Fruit fly (Drosophila melanogaster) whole organism, embryonic: ENCODE measurements around the gene CG13252.

ENCODE experiments used
- Aef1 ChIP-seq: fragments of 200-800 bp; sonication (Bioruptor generic); IDR thresholded peaks from 3 replicates; pipeline ENCODE4 v1.3.6; 2022; ENCODE audit warnings: missing biosample characterization, missing genetic modification characterization
- Atf-2 ChIP-seq: fragments of 200-800 bp; sonication (Bioruptor generic); optimal IDR thresholded peaks from 2 replicates; lab custom pipeline; 2016; ENCODE audit warnings: missing biosample characterization, missing genetic modification characterization
- CG10431 ChIP-seq: fragments of 200-800 bp; sonication (Bioruptor generic); optimal IDR thresholded peaks from 3 replicates; lab custom pipeline; 2018; ENCODE audit warnings: missing biosample characterization, mild to moderate bottlenecking, missing genetic modification characterization
- CG11456 ChIP-seq: fragments of 200-800 bp; sonication (Bioruptor generic); IDR thresholded peaks from 3 replicates; pipeline ENCODE4 v1.3.6; 2022; ENCODE audit warnings: missing biosample characterization, missing genetic modification characterization
- CG12299 ChIP-seq: fragments of 200-800 bp; sonication (Bioruptor generic); optimal IDR thresholded peaks from 2 replicates; lab custom pipeline; 2018; ENCODE audit warnings: missing biosample characterization, mild to moderate bottlenecking, missing genetic modification characterization
- CG13287 ChIP-seq: fragments of 200-800 bp; sonication (Bioruptor generic); IDR thresholded peaks from 2 replicates; pipeline ENCODE4 v1.3.6; 2022; ENCODE audit warnings: missing biosample characterization, missing genetic modification characterization; ENCODE audit not compliant: partially characterized antibody
- CG15073 ChIP-seq: fragments of 200-800 bp; sonication (Bioruptor generic); optimal IDR thresholded peaks from 2 replicates; lab custom pipeline; 2016; ENCODE audit warnings: missing biosample characterization, missing genetic modification characterization
- CG1603 ChIP-seq: fragments of 200-800 bp; sonication (Bioruptor generic); optimal IDR thresholded peaks from 2 replicates; lab custom pipeline; 2019; ENCODE audit warnings: missing biosample characterization, mild to moderate bottlenecking, missing genetic modification characterization, moderate library complexity
- CG30020 ChIP-seq: fragments of 200-800 bp; optimal IDR thresholded peaks from 2 replicates; lab custom pipeline; 2019; ENCODE audit warnings: missing biosample characterization, mild to moderate bottlenecking, missing genetic modification characterization, moderate library complexity
- CG30403 ChIP-seq: fragments of 200-800 bp; sonication (Bioruptor generic); optimal IDR thresholded peaks from 3 replicates; lab custom pipeline; 2016; ENCODE audit warnings: missing biosample characterization, missing genetic modification characterization
- CG32767 ChIP-seq: fragments of 200-800 bp; sonication (Bioruptor generic); IDR thresholded peaks from 2 replicates; pipeline ENCODE4 v1.3.6; 2022; ENCODE audit warnings: missing biosample characterization, missing genetic modification characterization
- CG3726 ChIP-seq: fragments of 200-800 bp; sonication (Bioruptor generic); IDR thresholded peaks from 3 replicates; pipeline ENCODE4, ENCODE4 v1.3.6; 2022; ENCODE audit warnings: missing biosample characterization, missing genetic modification characterization
- CG5245 ChIP-seq: fragments of 200-800 bp; sonication (Bioruptor generic); optimal IDR thresholded peaks from 3 replicates; lab custom pipeline; 2016; ENCODE audit warnings: missing biosample characterization, missing genetic modification characterization
- CG7271 ChIP-seq: fragments of 200-800 bp; sonication (Bioruptor generic); optimal IDR thresholded peaks from 2 replicates; lab custom pipeline; 2018; ENCODE audit warnings: missing biosample characterization, mild to moderate bottlenecking, missing genetic modification characterization, moderate library complexity
- CG7987 ChIP-seq: fragments of 200-800 bp; sonication (Bioruptor generic); optimal IDR thresholded peaks from 2 replicates; lab custom pipeline; 2018; ENCODE audit warnings: missing biosample characterization, mild to moderate bottlenecking, missing genetic modification characterization, moderate library complexity
- CG8290 ChIP-seq, 3 experiments: fragments of 200-800 bp; sonication (Bioruptor generic); optimal IDR thresholded peaks; 2 replicates each; lab custom pipeline; 2016 to 2019; ENCODE audit warnings: missing biosample characterization in 3 of 3, missing genetic modification characterization in 3 of 3, mild to moderate bottlenecking in 2 of 3, moderate library complexity in 1 of 3
- CG8944 ChIP-seq: fragments of 200-800 bp; sonication (Bioruptor generic); optimal IDR thresholded peaks from 3 replicates; lab custom pipeline; 2016; ENCODE audit warnings: missing biosample characterization, missing genetic modification characterization
- ERR ChIP-seq: fragments of 200-800 bp; sonication (Bioruptor generic); optimal IDR thresholded peaks from 2 replicates; lab custom pipeline; 2016; ENCODE audit warnings: missing biosample characterization, missing genetic modification characterization
- Gug ChIP-seq: fragments of 200-800 bp; sonication (Bioruptor generic); IDR thresholded peaks from 4 replicates; pipeline ENCODE4 v1.3.6; 2022; ENCODE audit warnings: missing biosample characterization, missing genetic modification characterization
- Lim3 ChIP-seq: fragments of 200-800 bp; sonication (Bioruptor generic); IDR thresholded peaks from 2 replicates; pipeline ENCODE4 v1.3.6; 2022; ENCODE audit warnings: missing biosample characterization, missing genetic modification characterization
- NK7.1 ChIP-seq: fragments of 200-800 bp; sonication (Bioruptor generic); optimal IDR thresholded peaks from 3 replicates; lab custom pipeline; 2016; ENCODE audit warnings: missing biosample characterization, missing genetic modification characterization
- Nf-YA ChIP-seq: fragments of 200-800 bp; sonication (Bioruptor generic); IDR thresholded peaks from 2 replicates; pipeline ENCODE4 v1.3.6; 2022; ENCODE audit warnings: missing biosample characterization, missing genetic modification characterization
- Opbp ChIP-seq: fragments of 200-800 bp; sonication (Bioruptor generic); IDR thresholded peaks from 3 replicates; pipeline ENCODE4 v1.3.6; 2022; ENCODE audit warnings: missing biosample characterization, missing genetic modification characterization; ENCODE audit not compliant: partially characterized antibody
- Sin3A ChIP-seq: fragments of >200 bp; optimal IDR thresholded peaks from 2 replicates; lab custom pipeline; 2018
- Spps ChIP-seq: fragments of 200-800 bp; sonication (Bioruptor generic); optimal IDR thresholded peaks from 2 replicates; lab custom pipeline; 2018; ENCODE audit warnings: missing biosample characterization, mild to moderate bottlenecking, missing genetic modification characterization
- YL-1 ChIP-seq: fragments of 200-800 bp; sonication (Bioruptor generic); optimal IDR thresholded peaks from 3 replicates; lab custom pipeline; 2017; ENCODE audit warnings: missing biosample characterization, mild to moderate bottlenecking, missing genetic modification characterization
- bcd ChIP-seq: fragments of 200-800 bp; sonication (Bioruptor generic); optimal IDR thresholded peaks from 2 replicates; lab custom pipeline; 2017; ENCODE audit warnings: missing biosample characterization, mild to moderate bottlenecking, missing genetic modification characterization
- ci ChIP-seq: fragments of 200-800 bp; sonication (Bioruptor generic); IDR thresholded peaks from 3 replicates; pipeline ENCODE4 v1.3.6; 2022; ENCODE audit warnings: missing biosample characterization, missing genetic modification characterization
- crc ChIP-seq: fragments of 200-800 bp; sonication (Bioruptor generic); optimal IDR thresholded peaks from 2 replicates; lab custom pipeline; 2016; ENCODE audit warnings: missing biosample characterization, missing genetic modification characterization
- dimm ChIP-seq: fragments of 200-800 bp; sonication (Bioruptor generic); IDR thresholded peaks from 2 replicates; pipeline ENCODE4 v1.3.6; 2022; ENCODE audit warnings: missing biosample characterization, missing genetic modification characterization
- gcm2 ChIP-seq: fragments of 200-800 bp; sonication (Bioruptor generic); optimal IDR thresholded peaks from 2 replicates; lab custom pipeline; 2016; ENCODE audit warnings: missing biosample characterization, missing genetic modification characterization
- hb ChIP-seq: fragments of 200-800 bp; sonication (Bioruptor generic); IDR thresholded peaks from 3 replicates; pipeline ENCODE4 v1.3.6; 2022; ENCODE audit warnings: missing biosample characterization, missing genetic modification characterization; ENCODE audit not compliant: partially characterized antibody
- insv ChIP-seq, 2 experiments: fragments of 200-800 bp; sonication (Bioruptor generic); optimal IDR thresholded peaks; 3 replicates each; lab custom pipeline; 2016 to 2018; ENCODE audit warnings: missing biosample characterization in 2 of 2, missing genetic modification characterization in 2 of 2
- luna ChIP-seq: fragments of 200-800 bp; sonication (Bioruptor generic); optimal IDR thresholded peaks from 2 replicates; lab custom pipeline; 2016; ENCODE audit warnings: missing biosample characterization, missing genetic modification characterization
- nau ChIP-seq: fragments of 200-800 bp; sonication (Bioruptor generic); optimal IDR thresholded peaks from 3 replicates; lab custom pipeline; 2017; ENCODE audit warnings: missing biosample characterization, mild to moderate bottlenecking, missing genetic modification characterization, missing genetic modification reagents
- odd ChIP-seq: fragments of 200-800 bp; sonication (Bioruptor generic); optimal IDR thresholded peaks from 2 replicates; lab custom pipeline; 2017; ENCODE audit warnings: missing biosample characterization, mild to moderate bottlenecking, missing genetic modification characterization
- pfk ChIP-seq: fragments of 200-800 bp; sonication (Bioruptor generic); optimal IDR thresholded peaks from 2 replicates; lab custom pipeline; 2018; ENCODE audit warnings: missing biosample characterization, mild to moderate bottlenecking, missing genetic modification characterization, moderate library complexity
- pzg ChIP-seq: fragments of 200-800 bp; sonication (Bioruptor generic); optimal IDR thresholded peaks from 3 replicates; lab custom pipeline; 2018; ENCODE audit warnings: missing biosample characterization, mild to moderate bottlenecking, missing genetic modification characterization, moderate library complexity
- sens ChIP-seq: fragments of 200-800 bp; sonication (Bioruptor generic); peaks from one replicate; lab custom pipeline; 2016; ENCODE audit warnings: missing biosample characterization, missing genetic modification characterization
- sima ChIP-seq: fragments of 200-800 bp; sonication (Bioruptor generic); optimal IDR thresholded peaks from 2 replicates; lab custom pipeline; 2016; ENCODE audit warnings: missing biosample characterization, missing genetic modification characterization
- sqz ChIP-seq: fragments of 200-800 bp; sonication (Bioruptor generic); optimal IDR thresholded peaks from 3 replicates; lab custom pipeline; 2018; ENCODE audit warnings: missing biosample characterization, mild to moderate bottlenecking, missing genetic modification characterization
- stwl ChIP-seq: fragments of 200-800 bp; sonication (Bioruptor generic); optimal IDR thresholded peaks from 3 replicates; lab custom pipeline; 2018; ENCODE audit warnings: missing biosample characterization, mild to moderate bottlenecking, missing genetic modification characterization, moderate library complexity
- toy ChIP-seq: fragments of 200-800 bp; sonication (Bioruptor generic); IDR thresholded peaks from 2 replicates; pipeline ENCODE4 v1.3.6; 2022; ENCODE audit warnings: missing biosample characterization, missing genetic modification characterization
- ttk ChIP-seq: fragments of 200-800 bp; sonication (Bioruptor generic); IDR thresholded peaks from 2 replicates; pipeline ENCODE4 v2.1.2; 2022; ENCODE audit warnings: missing biosample characterization, missing genetic modification characterization
- unc-4 ChIP-seq: fragments of 200-800 bp; sonication (Bioruptor generic); IDR thresholded peaks from 2 replicates; pipeline ENCODE4 v1.3.6; 2022; ENCODE audit warnings: missing biosample characterization, missing genetic modification characterization; ENCODE audit not compliant: partially characterized antibody
- yki ChIP-seq: fragments of >200 bp; optimal IDR thresholded peaks from 3 replicates; lab custom pipeline; 2018
- zen ChIP-seq: fragments of 200-800 bp; sonication (Bioruptor generic); optimal IDR thresholded peaks from 3 replicates; lab custom pipeline; 2018; ENCODE audit warnings: missing biosample characterization, mild to moderate bottlenecking, missing genetic modification characterization, moderate library complexity

Gene CG13252

DNA sequence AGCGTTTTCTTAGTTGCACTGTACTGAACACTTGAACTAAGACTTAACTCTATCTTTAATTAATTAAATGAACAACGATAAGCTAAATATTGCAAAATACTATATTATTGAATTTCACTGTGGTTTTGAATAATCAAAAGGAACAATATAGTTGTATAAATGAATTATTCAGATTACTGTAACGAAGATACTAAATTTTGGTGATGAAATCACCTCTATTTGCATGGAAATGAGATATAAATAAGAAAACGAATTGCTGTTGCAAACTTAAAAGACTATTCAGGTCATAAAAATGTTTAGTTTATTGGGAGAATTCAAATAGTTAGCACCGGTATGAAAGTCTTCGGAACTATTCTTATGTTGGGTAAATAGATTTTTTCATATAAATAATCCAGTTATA, 28.2 kb downstream of the CG13252 start, which contains the start of gene CG43251:
CG43251 (plus strand) TSS at position 301 of the 400 bp plus-strand sequence.
- no peak for TF ChIP-seq CG15073 (GFP tag; lab: Kevin White, UChicago)
- TF ChIP-seq Opbp (GFP tag; lab: Robert Waterston, UW) = no peak
- TF ChIP-seq CG7987 (GFP tag; lab: Kevin White, UChicago) = no peak
- no peak for TF ChIP-seq sima (GFP tag; lab: Kevin White, UChicago)
- no peak for TF ChIP-seq bcd (GFP tag; lab: Kevin White, UChicago)
- TF ChIP-seq odd (GFP tag; lab: Kevin White, UChicago) = no peak
- no peak for TF ChIP-seq CG8944 (GFP tag; lab: Kevin White, UChicago)
- no peak for TF ChIP-seq ttk (GFP tag; lab: Robert Waterston, UW)
- TF ChIP-seq CG12299 (tag; lab: Kevin White, UChicago) = no peak
- no peak for TF ChIP-seq Lim3
- no peak for TF ChIP-seq CG11456 (GFP tag; lab: Robert Waterston, UW)
- TF ChIP-seq Gug (GFP tag; lab: Robert Waterston, UW) = no peak

DNA sequence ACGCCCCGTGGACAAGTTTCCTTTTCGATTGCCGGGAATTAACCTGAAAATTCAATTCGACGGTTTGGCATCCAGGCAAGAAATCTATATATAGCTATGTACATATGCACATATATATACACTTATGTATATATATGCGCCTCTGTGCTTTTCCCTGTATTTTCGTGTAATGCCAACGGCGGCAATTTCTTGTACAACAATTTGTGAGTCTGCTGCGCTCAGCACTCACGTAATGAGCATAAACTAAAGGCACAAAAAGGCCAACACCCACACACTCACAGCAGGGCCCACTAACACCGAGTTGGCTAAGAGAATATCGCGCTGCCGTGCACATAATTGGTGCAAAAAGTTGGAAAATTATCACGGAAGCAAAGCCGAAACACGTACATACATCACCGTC, 31.1 kb downstream of the CG13252 start:
- TF ChIP-seq CG8290 (GFP tag; optimal IDR thresholded peaks at IDR 0.05; lab: Kevin White, UChicago) (no peak), CG8290 (tag; optimal IDR thresholded peaks at IDR 0.05; lab: Kevin White, UChicago) (no peak), crc (GFP tag; lab: Kevin White, UChicago) (no peak), Gug (GFP tag; lab: Robert Waterston, UW) (no peak), dimm (GFP tag; lab: Robert Waterston, UW) (no peak), CG7271 (tag; lab: Kevin White, UChicago) (no peak), zen (tag; lab: Kevin White, UChicago) (no peak), NK7.1 (GFP tag; lab: Kevin White, UChicago) (no peak), hb (GFP tag; lab: Robert Waterston, UW) (0 out of 3 replicates have a peak, but pooled peaks have one; percentile 54)

dm6 chr3L:20767227-20767626, 36.8 kb downstream of the CG13252 start:
- TF ChIP-seq sens (GFP tag; lab: Kevin White, UChicago) = peak; percentile 79
- peak; percentile 54 for TF ChIP-seq CG30020 (tag; lab: Kevin White, UChicago)
- TF ChIP-seq CG1603 = peak; percentile 15
- TF ChIP-seq luna (GFP tag; lab: Kevin White, UChicago) = no peak
- no peak for TF ChIP-seq yki (lab: Kevin White, UChicago)
- no peak for TF ChIP-seq nau (GFP tag; lab: Kevin White, UChicago)
- peak; percentile 77 for TF ChIP-seq pfk (GFP tag; lab: Kevin White, UChicago)
- TF ChIP-seq, all 482 proteins: peak for 4

dm6 chr3L:20769350-20769749, 39.0 kb downstream of the CG13252 start, which contains the start of the genes CG4074 and CG4186:
TSS of gene CG4074 (minus strand) at chr3L:20769500.
TSS of gene CG4186 (plus strand) at chr3L:20769586.
- TF ChIP-seq Nf-YA (GFP tag; lab: Robert Waterston, UW) (no peak), Atf-2 (GFP tag; lab: Kevin White, UChicago) (no peak), pzg (GFP tag; lab: Kevin White, UChicago) (peak; percentile 65), CG5245 (GFP tag; lab: Kevin White, UChicago) (no peak), ci (GFP tag; lab: Robert Waterston, UW) (no peak), insv (GFP tag; optimal IDR thresholded peaks at IDR 0.05; lab: Kevin White, UChicago) (no peak), CG3726 (GFP tag; lab: Robert Waterston, UW) (no peak), sqz (GFP tag; lab: Kevin White, UChicago) (no peak), stwl (tag; lab: Kevin White, UChicago) (peak; percentile 89), CG30403 (GFP tag; lab: Kevin White, UChicago) (no peak), YL-1 (GFP tag; lab: Kevin White, UChicago) (peak; percentile 82), Sin3A (lab: Kevin White, UChicago) (no peak), CG10431 (GFP tag; lab: Kevin White, UChicago) (no peak), toy (GFP tag; lab: Robert Waterston, UW) (no peak), Aef1 (GFP tag; lab: Robert Waterston, UW) (no peak), unc-4 (0 out of 2 replicates have a peak, but pooled peaks have one; percentile 27), CG13287 (GFP tag; lab: Robert Waterston, UW) (peak; percentile 62), ERR (GFP tag; lab: Kevin White, UChicago) (no peak), CG32767 (GFP tag; lab: Robert Waterston, UW) (no peak), gcm2 (GFP tag; lab: Kevin White, UChicago) (no peak), Spps (tag; lab: Kevin White, UChicago) (no peak)
